Worm (Caenorhabditis elegans): Measurements from ENCODE around the gene wrt-6.
A peak's percentile ranks its signal among the peaks of the same experiment; 100 is the strongest.

The wrt-6 gene

DNA sequence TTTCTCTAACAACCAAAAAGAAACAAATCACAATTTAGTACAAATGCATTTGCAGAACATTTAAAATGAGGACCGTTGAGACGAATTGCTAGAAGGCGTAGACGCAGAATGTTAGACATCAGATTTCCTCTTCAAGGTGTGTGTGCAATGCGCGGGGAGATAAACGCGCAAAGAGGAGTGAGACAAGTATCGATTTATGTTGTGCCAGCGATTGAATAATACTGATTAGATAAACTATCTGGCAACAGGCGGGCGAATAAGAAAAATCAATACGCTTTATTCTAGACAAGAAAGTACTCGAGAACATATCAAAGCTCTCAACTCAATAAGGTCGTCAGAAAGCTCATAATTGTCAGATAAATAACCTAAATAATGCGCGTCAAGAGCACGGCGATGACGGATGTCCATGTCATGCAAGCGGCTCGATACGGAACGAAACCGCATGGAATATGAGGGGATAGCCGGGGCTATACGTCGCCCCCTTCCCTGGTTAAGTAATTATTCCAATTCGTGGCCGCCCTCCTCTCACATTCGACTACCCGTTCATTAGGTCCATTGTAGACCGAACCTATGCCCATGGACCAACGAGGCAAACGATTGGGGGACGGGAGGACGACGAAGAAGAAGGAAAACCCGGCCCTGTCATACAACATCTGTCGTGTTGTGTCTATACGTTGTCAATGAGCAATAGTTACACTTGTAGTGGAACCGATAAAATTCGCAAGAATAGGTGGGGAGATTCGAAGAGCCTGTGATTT lies 12.9 kb upstream of the wrt-6 start:
- TF ChIP-seq unc-62 (GFP tag; optimal IDR thresholded peaks at IDR 0.05) (no peak), sea-2 (GFP tag; optimal IDR thresholded peaks at IDR 0.05) (no peak), nhr-43 (tag; optimal IDR thresholded peaks at IDR 0.05; ENCODE audit: poor library complexity, severe bottlenecking) (no peak), fkh-10 (GFP tag; optimal IDR thresholded peaks at IDR 0.05) (no peak), nhr-76 (tag; optimal IDR thresholded peaks at IDR 0.05) (no peak)

DNA sequence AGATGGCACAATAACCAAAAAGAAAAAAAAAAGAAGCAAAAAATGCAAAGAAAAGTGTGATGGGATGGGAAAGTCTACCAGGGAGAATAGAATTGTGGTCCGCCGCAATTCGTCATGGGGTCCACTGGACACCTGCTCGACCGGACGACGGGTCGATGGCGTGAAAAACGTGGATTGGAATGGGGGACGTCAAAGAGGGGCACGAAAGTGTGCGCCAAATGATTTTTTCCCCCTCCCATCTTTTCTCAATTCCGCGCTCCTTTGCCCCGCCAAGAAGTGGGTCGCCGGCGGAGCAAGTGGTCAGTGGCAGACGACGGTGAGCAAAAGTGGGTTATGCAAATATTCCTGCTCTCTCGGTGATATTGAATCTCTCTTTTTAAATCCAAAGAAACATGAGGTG lies 12.1 kb upstream of the wrt-6 start:
- TF ChIP-seq daf-12 (tag; optimal IDR thresholded peaks at IDR 0.05) (no peak), ZK546.5 (tag; optimal IDR thresholded peaks at IDR 0.05) (no peak), aly-2 (tag; optimal IDR thresholded peaks at IDR 0.05) (no peak), jun-1 (tag; optimal IDR thresholded peaks at IDR 0.05) (no peak), fkh-2 (tag; optimal IDR thresholded peaks at IDR 0.05) (no peak), unc-39 (tag; optimal IDR thresholded peaks at IDR 0.05) (no peak), ceh-82 (tag; optimal IDR thresholded peaks at IDR 0.05) (no peak), nhr-43 (tag; optimal IDR thresholded peaks at IDR 0.05; ENCODE audit: poor library complexity, severe bottlenecking) (no peak), unc-62 (GFP tag; optimal IDR thresholded peaks at IDR 0.05) (no peak), fkh-10 (GFP tag; optimal IDR thresholded peaks at IDR 0.05) (no peak), fos-1 (tag; optimal IDR thresholded peaks at IDR 0.05) (no peak), lin-15B (tag; optimal IDR thresholded peaks at IDR 0.05) (no peak), snpc-4 (tag; optimal IDR thresholded peaks at IDR 0.05) (no peak)

DNA sequence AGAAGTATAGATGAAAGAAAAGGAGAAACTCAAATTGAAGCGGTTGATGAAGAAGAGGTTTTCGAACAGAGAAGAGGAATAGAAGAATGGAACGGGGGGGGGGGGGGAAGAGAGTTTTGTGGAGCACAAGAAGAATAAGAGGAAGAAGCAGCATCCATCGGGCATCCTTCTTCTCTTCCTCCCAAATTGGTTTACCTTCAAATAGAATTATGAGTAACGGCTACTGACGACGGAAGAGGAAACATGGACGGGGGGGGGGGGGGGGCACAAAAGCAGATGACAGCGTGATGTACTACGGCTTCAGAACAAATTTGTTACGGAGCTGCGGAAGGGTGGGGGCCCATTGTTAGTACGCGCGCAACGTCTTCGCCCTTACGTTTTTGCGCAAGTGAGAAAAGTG lies 10.7 kb upstream of the wrt-6 start:
- TF ChIP-seq daf-12 (tag; optimal IDR thresholded peaks at IDR 0.05), result no peak
- TF ChIP-seq nhr-12 (tag; optimal IDR thresholded peaks at IDR 0.05), result no peak
- TF ChIP-seq nhr-23 (tag; optimal IDR thresholded peaks at IDR 0.05), result no peak
- TF ChIP-seq fkh-10 (GFP tag; optimal IDR thresholded peaks at IDR 0.05), result peak; percentile 75
- no peak for TF ChIP-seq lin-39 (tag; optimal IDR thresholded peaks at IDR 0.05)
- TF ChIP-seq snpc-4 (tag; optimal IDR thresholded peaks at IDR 0.05), result no peak

DNA sequence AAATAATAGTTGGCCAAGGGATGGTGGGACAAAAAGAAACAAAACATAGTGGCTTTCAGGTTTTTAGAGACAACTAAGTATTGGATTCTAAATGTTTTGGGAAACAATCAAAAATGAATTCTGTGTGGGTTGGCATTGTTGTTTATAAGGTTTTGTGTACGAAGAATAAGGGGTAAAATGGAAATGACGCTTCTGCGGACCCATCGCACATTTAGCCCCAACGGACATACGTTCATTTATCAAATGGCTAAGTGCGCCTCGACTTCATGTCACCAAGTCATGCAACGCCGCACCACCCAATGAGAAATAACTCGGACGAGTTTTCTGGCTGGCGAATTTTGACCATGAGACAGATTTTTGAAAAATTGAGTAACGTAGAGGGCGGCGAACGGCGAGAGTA lies 9.7 kb upstream of the wrt-6 start:
- peak; percentile 82 for TF ChIP-seq lin-39 (tag; optimal IDR thresholded peaks at IDR 0.05)
- TF ChIP-seq aly-2 (tag; optimal IDR thresholded peaks at IDR 0.05), result no peak

DNA sequence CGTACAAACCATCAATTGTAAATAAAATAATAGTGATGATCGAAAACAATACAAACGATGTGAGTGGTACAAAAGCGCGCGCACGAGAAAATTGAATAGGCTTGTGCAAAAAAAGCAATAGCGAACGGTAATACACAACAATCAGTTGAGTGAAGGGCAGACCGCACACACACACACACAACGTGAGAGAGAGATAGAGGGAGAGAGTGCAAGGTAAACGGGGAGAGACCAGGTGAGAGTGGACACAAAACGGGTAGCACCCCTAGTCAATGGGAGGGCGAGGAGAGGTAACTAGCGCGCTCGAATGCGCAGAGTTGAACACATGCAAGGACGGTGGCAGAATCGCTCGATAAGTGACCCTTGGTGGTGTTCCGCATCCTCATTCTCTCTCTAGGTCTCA lies 7.8 kb upstream of the wrt-6 start:
- TF ChIP-seq daf-12 (tag; optimal IDR thresholded peaks at IDR 0.05), result no peak
- TF ChIP-seq skn-1 (tag; optimal IDR thresholded peaks at IDR 0.05), result no peak
- no peak for TF ChIP-seq jun-1 (tag; optimal IDR thresholded peaks at IDR 0.05)
- TF ChIP-seq ama-1 (optimal IDR thresholded peaks at IDR 0.05), result no peak
- TF ChIP-seq eor-1 (tag; optimal IDR thresholded peaks at IDR 0.05), result no peak
- no peak for TF ChIP-seq ZK546.5 (tag; optimal IDR thresholded peaks at IDR 0.05)
- no peak for TF ChIP-seq ceh-82 (tag; optimal IDR thresholded peaks at IDR 0.05)
- peak; percentile 15 for TF ChIP-seq egl-27 (tag; optimal IDR thresholded peaks at IDR 0.05)
- TF ChIP-seq lin-15B (tag; optimal IDR thresholded peaks at IDR 0.05), result no peak
- no peak for TF ChIP-seq fkh-2 (tag; optimal IDR thresholded peaks at IDR 0.05)
- peak; percentile 23 for TF ChIP-seq nfya-1 (tag; optimal IDR thresholded peaks at IDR 0.05; ENCODE audit: insufficient read depth)
- TF ChIP-seq hmg-11 (tag; optimal IDR thresholded peaks at IDR 0.05), result peak; percentile 44
- no peak for TF ChIP-seq mdl-1 (tag; optimal IDR thresholded peaks at IDR 0.05)
- no peak for TF ChIP-seq elt-3 (tag; optimal IDR thresholded peaks at IDR 0.05)
- TF ChIP-seq lsy-12 (tag; optimal IDR thresholded peaks at IDR 0.05), result no peak
- peak; percentile 49 for TF ChIP-seq elt-2 (tag; optimal IDR thresholded peaks at IDR 0.05)
- no peak for TF ChIP-seq unc-39 (tag; optimal IDR thresholded peaks at IDR 0.05)
- TF ChIP-seq nhr-76 (tag; optimal IDR thresholded peaks at IDR 0.05), result no peak
- no peak for TF ChIP-seq egl-5 (tag; optimal IDR thresholded peaks at IDR 0.05)
- no peak for TF ChIP-seq fos-1 (tag; optimal IDR thresholded peaks at IDR 0.05)
- no peak for TF ChIP-seq pqm-1 (tag; optimal IDR thresholded peaks at IDR 0.05)
- TF ChIP-seq zag-1 (tag; optimal IDR thresholded peaks at IDR 0.05), result no peak
- TF ChIP-seq ceh-9 (tag; optimal IDR thresholded peaks at IDR 0.05), result no peak
- TF ChIP-seq nhr-23 (tag; optimal IDR thresholded peaks at IDR 0.05), result no peak
- no peak for TF ChIP-seq nhr-237 (tag; optimal IDR thresholded peaks at IDR 0.05)
- peak; percentile 87 for TF ChIP-seq pha-4 (tag; optimal IDR thresholded peaks at IDR 0.05)
- TF ChIP-seq nhr-28 (tag; optimal IDR thresholded peaks at IDR 0.05), result no peak
- no peak for TF ChIP-seq nhr-43 (tag; optimal IDR thresholded peaks at IDR 0.05; ENCODE audit: poor library complexity, severe bottlenecking)
- no peak for TF ChIP-seq R02D3.7 (tag; optimal IDR thresholded peaks at IDR 0.05)
- TF ChIP-seq nhr-77 (tag; optimal IDR thresholded peaks at IDR 0.05), result no peak
- TF ChIP-seq fkh-10 (GFP tag; optimal IDR thresholded peaks at IDR 0.05), result no peak
- TF ChIP-seq lin-39 (tag; optimal IDR thresholded peaks at IDR 0.05), result peak; percentile 21
- no peak for TF ChIP-seq elt-1 (tag; optimal IDR thresholded peaks at IDR 0.05)
- no peak for TF ChIP-seq mml-1 (tag; optimal IDR thresholded peaks at IDR 0.05)
- TF ChIP-seq nhr-25 (tag; optimal IDR thresholded peaks at IDR 0.05), result peak; percentile 70
- no peak for TF ChIP-seq ztf-11 (tag; optimal IDR thresholded peaks at IDR 0.05)
- no peak for TF ChIP-seq ztf-4 (tag; optimal IDR thresholded peaks at IDR 0.05)
- TF ChIP-seq ceh-16 (tag; optimal IDR thresholded peaks at IDR 0.05), result no peak
